Worm (Caenorhabditis elegans) whole organism, L4/young adult: ENCODE data around the gene fbxl-3.

Experiments
- W03F9.2 ChIP-seq: fragments of 150-350 bp; optimal IDR thresholded peaks from 2 replicates; lab custom pipeline; 2014; ENCODE audit warnings: missing biosample characterization, missing genetic modification characterization
- dao-5 ChIP-seq: sonication (generic microtip); optimal IDR thresholded peaks from 2 replicates; lab custom pipeline; 2016; ENCODE audit warnings: missing genotype, missing genetic modification characterization, moderate library complexity, missing compliant biosample characterization
- him-1 ChIP-seq: sonication (generic microtip); optimal IDR thresholded peaks from 2 replicates; lab custom pipeline; 2016; ENCODE audit warnings: missing genotype, missing genetic modification reagents, missing genetic modification characterization, missing compliant biosample characterization

- no peak for TF ChIP-seq him-1
- TF ChIP-seq W03F9.2 (tag; lab: Kevin White, UChicago) = no peak
- no peak for TF ChIP-seq dao-5 (tag; lab: Kevin White, UChicago)
Observed at ce11 chrII:5414040-5414439, 15.3 kb upstream of the fbxl-3 start, which contains the start of the genes EEED8.14 and EEED8.3.
